Worm (Caenorhabditis elegans) whole organism, young adult: ENCODE results near the gene C56G2.9.

ENCODE experiments used
- F52B5.7 ChIP-seq: sonication (generic microtip); optimal IDR thresholded peaks from 2 replicates; lab custom pipeline; 2016; ENCODE audit warnings: mild to moderate bottlenecking, missing genetic modification characterization, missing compliant biosample characterization
- K11D2.4 ChIP-seq: fragments of 200-800 bp; sonication (Bioruptor generic); IDR thresholded peaks from 2 replicates; pipeline ENCODE4 v1.3.6; 2022; ENCODE audit warnings: missing genetic modification reagents, missing genetic modification characterization, missing compliant biosample characterization
- T07F8.4 ChIP-seq: sonication (generic microtip); optimal IDR thresholded peaks from 2 replicates; lab custom pipeline; 2016; ENCODE audit warnings: mild to moderate bottlenecking, missing genetic modification characterization, moderate library complexity, missing compliant biosample characterization
- ama-1 ChIP-seq, 3 experiments: fragments of 150-350 bp in 1 of 3; sonication (generic microtip) in 2 of 3; optimal IDR thresholded peaks; 2 replicates each; lab custom pipeline; 2014 to 2018; ENCODE audit warnings: missing biosample characterization in 2 of 3, missing genetic modification characterization in 2 of 3, missing genetic modification reagents in 2 of 3
- dpl-1 ChIP-seq: fragments of 150-350 bp; optimal IDR thresholded peaks from 2 replicates; lab custom pipeline; 2014; ENCODE audit warnings: missing biosample characterization, missing genetic modification reagents, missing genetic modification characterization
- him-1 ChIP-seq: sonication (generic microtip); optimal IDR thresholded peaks from 2 replicates; lab custom pipeline; 2016; ENCODE audit warnings: missing genotype, missing genetic modification reagents, missing genetic modification characterization, missing compliant biosample characterization
- lin-26 ChIP-seq: fragments of 200-800 bp; sonication (Bioruptor generic); IDR thresholded peaks from 2 replicates; pipeline ENCODE4 v1.3.6; 2022; ENCODE audit warnings: missing genetic modification reagents, missing genetic modification characterization, missing compliant biosample characterization
- madf-10 ChIP-seq: sonication (generic microtip); optimal IDR thresholded peaks from 2 replicates; lab custom pipeline; 2016; ENCODE audit warnings: mild to moderate bottlenecking, missing genetic modification characterization, missing compliant biosample characterization
- sea-2 ChIP-seq: fragments of 200-800 bp; sonication (Bioruptor generic); IDR thresholded peaks from 2 replicates; pipeline ENCODE4 v1.3.6; 2022; ENCODE audit warnings: missing genetic modification characterization, missing compliant biosample characterization
- tbp1 ChIP-seq: fragments of 200-800 bp; sonication (Bioruptor generic); optimal IDR thresholded peaks from 2 replicates; lab custom pipeline; 2018; ENCODE audit warnings: mild to moderate bottlenecking, missing genetic modification characterization, missing compliant biosample characterization
- unc-62 ChIP-seq: fragments of 150-350 bp; optimal IDR thresholded peaks from 2 replicates; lab custom pipeline; 2014; ENCODE audit warnings: missing biosample characterization, missing genetic modification reagents, missing genetic modification characterization
- ztf-22 ChIP-seq: fragments of 200-800 bp; sonication (Bioruptor generic); optimal IDR thresholded peaks from 2 replicates; lab custom pipeline; 2018; ENCODE audit warnings: mild to moderate bottlenecking, missing genetic modification characterization, moderate library complexity, missing compliant biosample characterization

DNA sequence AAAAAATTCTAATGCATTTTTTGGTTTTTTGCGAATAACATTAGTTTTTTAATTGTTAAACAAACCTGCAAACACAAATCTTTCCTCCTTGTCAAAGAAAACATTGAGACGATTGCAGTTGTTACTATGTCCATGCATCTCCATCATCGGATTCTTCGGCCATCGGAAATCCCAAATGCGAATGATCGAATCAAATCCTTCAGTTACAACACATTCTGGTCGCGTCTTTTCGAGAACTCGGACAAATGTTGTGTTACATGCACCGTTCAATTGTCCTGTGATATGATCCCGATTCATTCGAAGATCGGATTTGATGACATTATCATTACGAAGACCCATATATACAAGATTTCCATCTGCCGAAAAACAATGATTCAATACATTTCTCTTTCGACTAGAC lies 42.8 kb downstream of the C56G2.9 start:
- no peak for TF ChIP-seq madf-10 (tag; lab: Kevin White, UChicago)
- no peak for TF ChIP-seq dpl-1 (GFP tag; lab: Kevin White, UChicago)
- no peak for TF ChIP-seq ama-1 (optimal IDR thresholded peaks at IDR 0.05; lab: Kevin White, UChicago)
- TF ChIP-seq ama-1 (GFP tag; optimal IDR thresholded peaks at IDR 0.05; lab: Kevin White, UChicago) = no peak
- TF ChIP-seq tbp1 (GFP tag; lab: Kevin White, UChicago) = no peak
- no peak for TF ChIP-seq T07F8.4
- no peak for TF ChIP-seq unc-62 (GFP tag; lab: Kevin White, UChicago)
- TF ChIP-seq him-1 (tag; lab: Kevin White, UChicago) = no peak
- no peak for TF ChIP-seq F52B5.7 (tag; lab: Kevin White, UChicago)
- no peak for TF ChIP-seq K11D2.4 (GFP tag; lab: Robert Waterston, UW)
- TF ChIP-seq sea-2 (GFP tag; lab: Robert Waterston, UW) = no peak
- TF ChIP-seq ztf-22 (GFP tag; lab: Kevin White, UChicago) = no peak
- no peak for TF ChIP-seq lin-26 (GFP tag; lab: Robert Waterston, UW)
